Fruit fly (Drosophila melanogaster) whole organism, embryonic: ENCODE results near the gene qjt.
A peak's percentile ranks its signal among the peaks of the same experiment; 100 is the strongest.

Experiments used
- Antp ChIP-seq: fragments of 200-800 bp; sonication (Bioruptor generic); optimal IDR thresholded peaks from 3 replicates; lab custom pipeline; 2016; ENCODE audit warnings: missing biosample characterization, missing genetic modification characterization
- Bgb ChIP-seq: fragments of 200-800 bp; sonication (Bioruptor generic); IDR thresholded peaks from 2 replicates; pipeline ENCODE4 v1.3.6; 2022; ENCODE audit warnings: missing biosample characterization, missing genetic modification characterization; ENCODE audit not compliant: partially characterized antibody
- CG10543 ChIP-seq: fragments of 200-800 bp; sonication (Bioruptor generic); optimal IDR thresholded peaks from 3 replicates; lab custom pipeline; 2017; ENCODE audit warnings: missing biosample characterization, mild to moderate bottlenecking, missing genetic modification characterization, moderate library complexity
- CG10565 ChIP-seq: fragments of 200-800 bp; sonication (Bioruptor generic); optimal IDR thresholded peaks from 3 replicates; lab custom pipeline; 2016; ENCODE audit warnings: missing biosample characterization, mild to moderate bottlenecking, missing genetic modification characterization
- CG11560 ChIP-seq: fragments of 200-800 bp; sonication (Bioruptor generic); IDR thresholded peaks from 3 replicates; pipeline ENCODE4 v1.3.6; 2022; ENCODE audit warnings: missing biosample characterization, missing genetic modification characterization
- CG12236 ChIP-seq: fragments of 200-800 bp; sonication (Bioruptor generic); optimal IDR thresholded peaks from 2 replicates; lab custom pipeline; 2016; ENCODE audit warnings: missing biosample characterization, missing genetic modification characterization
- CG1233 ChIP-seq: fragments of 200-800 bp; sonication (Bioruptor generic); optimal IDR thresholded peaks from 4 replicates; lab custom pipeline; 2018; ENCODE audit warnings: missing biosample characterization, mild to moderate bottlenecking, missing genetic modification characterization
- CG12391 ChIP-seq: fragments of 200-800 bp; sonication (Bioruptor generic); optimal IDR thresholded peaks from 3 replicates; lab custom pipeline; 2018; ENCODE audit warnings: missing biosample characterization, mild to moderate bottlenecking, missing genetic modification characterization, moderate library complexity
- CG13287 ChIP-seq: fragments of 200-800 bp; sonication (Bioruptor generic); IDR thresholded peaks from 2 replicates; pipeline ENCODE4 v1.3.6; 2022; ENCODE audit warnings: missing biosample characterization, missing genetic modification characterization; ENCODE audit not compliant: partially characterized antibody
- CG13296 ChIP-seq: fragments of 200-800 bp; sonication (Bioruptor generic); optimal IDR thresholded peaks from 3 replicates; lab custom pipeline; 2018; ENCODE audit warnings: missing biosample characterization, mild to moderate bottlenecking, missing genetic modification characterization
- CG15011 ChIP-seq: fragments of 200-800 bp; sonication (Bioruptor generic); optimal IDR thresholded peaks from 3 replicates; lab custom pipeline; 2018; ENCODE audit warnings: missing biosample characterization, mild to moderate bottlenecking, missing genetic modification characterization
- CG1529 ChIP-seq: fragments of 200-800 bp; sonication (Bioruptor generic); optimal IDR thresholded peaks from 3 replicates; lab custom pipeline; 2018; ENCODE audit warnings: missing biosample characterization, missing genetic modification characterization
- CG16779 ChIP-seq: fragments of 200-800 bp; sonication (Bioruptor generic); IDR thresholded peaks from 2 replicates; pipeline ENCODE4 v1.3.6; 2022; ENCODE audit warnings: missing biosample characterization, missing genetic modification characterization
- CG2120 ChIP-seq: fragments of 200-800 bp; sonication (Bioruptor generic); optimal IDR thresholded peaks from 3 replicates; lab custom pipeline; 2016; ENCODE audit warnings: missing biosample characterization, missing genetic modification characterization
- CG3726 ChIP-seq: fragments of 200-800 bp; sonication (Bioruptor generic); IDR thresholded peaks from 3 replicates; pipeline ENCODE4, ENCODE4 v1.3.6; 2022; ENCODE audit warnings: missing biosample characterization, missing genetic modification characterization
- CG6689 ChIP-seq: fragments of 200-800 bp; sonication (Bioruptor generic); IDR thresholded peaks from 2 replicates; pipeline ENCODE4 v1.3.6; 2022; ENCODE audit warnings: missing biosample characterization, missing genetic modification characterization
- CG9215 ChIP-seq: fragments of 200-800 bp; sonication (Bioruptor generic); IDR thresholded peaks from 2 replicates; pipeline ENCODE4 v1.3.6; 2022; ENCODE audit warnings: missing biosample characterization, missing genetic modification characterization
- Dip2 ChIP-seq: fragments of 200-800 bp; sonication (Bioruptor generic); IDR thresholded peaks from 2 replicates; pipeline ENCODE4 v1.3.6; 2022; ENCODE audit warnings: missing biosample characterization, missing genetic modification characterization
- Dip3 ChIP-seq: fragments of 200-800 bp; sonication (Bioruptor generic); optimal IDR thresholded peaks from 3 replicates; lab custom pipeline; 2016; ENCODE audit warnings: missing biosample characterization, missing genetic modification characterization
- GATAe ChIP-seq: fragments of 200-800 bp; sonication (Bioruptor generic); conservative IDR thresholded peaks from 2 replicates; pipeline ENCODE4 v1.3.6; 2022; ENCODE audit warnings: missing biosample characterization, missing genetic modification characterization
- H15 ChIP-seq: fragments of 200-800 bp; sonication (Bioruptor generic); IDR thresholded peaks from 3 replicates; pipeline ENCODE4 v1.3.6; 2022; ENCODE audit warnings: missing biosample characterization, missing genetic modification characterization
- Hmr ChIP-seq: fragments of 200-800 bp; sonication (Bioruptor generic); optimal IDR thresholded peaks from 3 replicates; lab custom pipeline; 2017; ENCODE audit warnings: mild to moderate bottlenecking, missing biosample characterization, missing genetic modification reagents, missing genetic modification characterization
- Jarid2 ChIP-seq: fragments of 200-800 bp; sonication (Bioruptor generic); optimal IDR thresholded peaks from 3 replicates; lab custom pipeline; 2017; ENCODE audit warnings: mild to moderate bottlenecking, missing biosample characterization, missing genetic modification reagents, missing genetic modification characterization
- Max ChIP-seq: fragments of 200-800 bp; sonication (Bioruptor generic); optimal IDR thresholded peaks from 2 replicates; lab custom pipeline; 2016; ENCODE audit warnings: missing biosample characterization, mild to moderate bottlenecking, missing genetic modification characterization
- Mes4 ChIP-seq: fragments of 200-800 bp; sonication (Bioruptor generic); optimal IDR thresholded peaks from 2 replicates; lab custom pipeline; 2016; ENCODE audit warnings: missing biosample characterization, missing genetic modification characterization
- NC2β ChIP-seq: fragments of 200-800 bp; sonication (Bioruptor generic); optimal IDR thresholded peaks from 2 replicates; lab custom pipeline; 2016; ENCODE audit warnings: missing biosample characterization, missing genetic modification characterization
- Oli ChIP-seq: fragments of 200-800 bp; sonication (Bioruptor generic); optimal IDR thresholded peaks from 2 replicates; lab custom pipeline; 2018; ENCODE audit warnings: missing biosample characterization, mild to moderate bottlenecking, missing genetic modification characterization, moderate library complexity
- PHDP ChIP-seq: fragments of 200-800 bp; sonication (Bioruptor generic); optimal IDR thresholded peaks from 3 replicates; lab custom pipeline; 2018; ENCODE audit warnings: missing biosample characterization, mild to moderate bottlenecking, missing genetic modification characterization, moderate library complexity
- Poxn ChIP-seq: fragments of 200-800 bp; sonication (Bioruptor generic); IDR thresholded peaks from 2 replicates; pipeline ENCODE4 v1.3.6; 2022; ENCODE audit warnings: missing biosample characterization, missing genetic modification characterization
- Rfx ChIP-seq: fragments of 200-800 bp; sonication (Bioruptor generic); IDR thresholded peaks from 2 replicates; pipeline ENCODE4 v1.3.6; 2022; ENCODE audit warnings: missing biosample characterization, missing genetic modification characterization
- Xbp1 ChIP-seq: fragments of 200-800 bp; sonication (Bioruptor generic); optimal IDR thresholded peaks from 3 replicates; lab custom pipeline; 2016; ENCODE audit warnings: missing biosample characterization, mild to moderate bottlenecking, missing genetic modification characterization
- Xrp1 ChIP-seq: fragments of 200-800 bp; sonication (Bioruptor generic); IDR thresholded peaks from 2 replicates; pipeline ENCODE4 v1.3.6; 2022; ENCODE audit warnings: missing biosample characterization, missing genetic modification characterization
- bsh ChIP-seq, 2 experiments: fragments of 200-800 bp; sonication (Bioruptor generic); optimal IDR thresholded peaks; 2 replicates each; lab custom pipeline; 2017 to 2018; ENCODE audit warnings: mild to moderate bottlenecking in 2 of 2, missing biosample characterization in 2 of 2, missing genetic modification characterization in 2 of 2, moderate library complexity in 1 of 2
- cad ChIP-seq: fragments of >200 bp; optimal IDR thresholded peaks from 2 replicates; lab custom pipeline; 2017; ENCODE audit warnings: missing biosample characterization, missing genetic modification characterization
- chif ChIP-seq, 2 experiments: fragments of 200-800 bp; sonication (Bioruptor generic); optimal IDR thresholded peaks; 3 replicates each; lab custom pipeline; 2016; ENCODE audit warnings: missing biosample characterization in 2 of 2, missing genetic modification characterization in 2 of 2
- croc ChIP-seq: fragments of 200-800 bp; sonication (Bioruptor generic); conservative IDR thresholded peaks from 3 replicates; pipeline ENCODE4 v1.3.6; 2022; ENCODE audit warnings: missing biosample characterization, missing genetic modification characterization
- disco-r ChIP-seq: fragments of 200-800 bp; sonication (Bioruptor generic); optimal IDR thresholded peaks from 2 replicates; lab custom pipeline; 2016; ENCODE audit warnings: missing biosample characterization, missing genetic modification characterization
- dmrt99B ChIP-seq: fragments of 200-800 bp; sonication (Bioruptor generic); optimal IDR thresholded peaks from 2 replicates; lab custom pipeline; 2018; ENCODE audit warnings: missing biosample characterization, mild to moderate bottlenecking, missing genetic modification characterization, moderate library complexity
- dysf ChIP-seq: fragments of 200-800 bp; sonication (Bioruptor generic); IDR thresholded peaks from 3 replicates; pipeline ENCODE4 v1.3.6; 2022; ENCODE audit warnings: missing biosample characterization, missing genetic modification characterization
- en ChIP-seq: fragments of 200-800 bp; sonication (Bioruptor generic); optimal IDR thresholded peaks from 2 replicates; lab custom pipeline; 2016; ENCODE audit warnings: missing biosample characterization, missing genetic modification characterization
- esg ChIP-seq: fragments of 200-800 bp; sonication (Bioruptor generic); conservative IDR thresholded peaks from 2 replicates; pipeline ENCODE4 v1.3.6; 2022; ENCODE audit warnings: missing biosample characterization, missing genetic modification characterization
- fd3F ChIP-seq: fragments of 200-800 bp; sonication (Bioruptor generic); optimal IDR thresholded peaks from 2 replicates; lab custom pipeline; 2018; ENCODE audit warnings: missing biosample characterization, mild to moderate bottlenecking, missing genetic modification characterization, moderate library complexity
- gfzf ChIP-seq: fragments of 200-800 bp; sonication (Bioruptor generic); optimal IDR thresholded peaks from 2 replicates; lab custom pipeline; 2016; ENCODE audit warnings: missing biosample characterization, mild to moderate bottlenecking, missing genetic modification characterization, moderate library complexity
- lmd ChIP-seq: fragments of 200-800 bp; sonication (Bioruptor generic); IDR thresholded peaks from 2 replicates; pipeline ENCODE4 v1.3.6; 2022; ENCODE audit warnings: missing biosample characterization, missing genetic modification characterization
- lola ChIP-seq, 3 experiments: fragments of >200 bp in 2 of 3; fragments of 200-800 bp in 1 of 3; sonication (Bioruptor generic) in 1 of 3; optimal IDR thresholded peaks; 2 replicates each; lab custom pipeline; 2017 to 2019; ENCODE audit warnings: missing biosample characterization in 3 of 3, missing genetic modification characterization in 3 of 3, mild to moderate bottlenecking in 1 of 3, moderate library complexity in 1 of 3
- nmo ChIP-seq: fragments of 200-800 bp; sonication (Bioruptor generic); optimal IDR thresholded peaks from 2 replicates; lab custom pipeline; 2018; ENCODE audit warnings: missing biosample characterization, mild to moderate bottlenecking, missing genetic modification characterization, moderate library complexity
- nom ChIP-seq: fragments of 200-800 bp; sonication (Bioruptor generic); optimal IDR thresholded peaks from 2 replicates; lab custom pipeline; 2017; ENCODE audit warnings: missing biosample characterization, missing genetic modification characterization, mild to moderate bottlenecking, moderate library complexity, missing genetic modification reagents
- ranshi ChIP-seq: fragments of 200-800 bp; sonication (Bioruptor generic); IDR thresholded peaks from 2 replicates; pipeline ENCODE4 v1.3.6; 2022; ENCODE audit warnings: missing biosample characterization, missing genetic modification characterization
- slou ChIP-seq: fragments of 200-800 bp; sonication (Bioruptor generic); optimal IDR thresholded peaks from 3 replicates; lab custom pipeline; 2016; ENCODE audit warnings: missing biosample characterization, missing genetic modification characterization
- sqz ChIP-seq: fragments of 200-800 bp; sonication (Bioruptor generic); optimal IDR thresholded peaks from 3 replicates; lab custom pipeline; 2018; ENCODE audit warnings: missing biosample characterization, mild to moderate bottlenecking, missing genetic modification characterization
- vvl ChIP-seq: fragments of 200-800 bp; sonication (Bioruptor generic); IDR thresholded peaks from 2 replicates; pipeline ENCODE4 v1.3.6; 2022; ENCODE audit warnings: missing biosample characterization, missing genetic modification characterization

Gene qjt

DNA sequence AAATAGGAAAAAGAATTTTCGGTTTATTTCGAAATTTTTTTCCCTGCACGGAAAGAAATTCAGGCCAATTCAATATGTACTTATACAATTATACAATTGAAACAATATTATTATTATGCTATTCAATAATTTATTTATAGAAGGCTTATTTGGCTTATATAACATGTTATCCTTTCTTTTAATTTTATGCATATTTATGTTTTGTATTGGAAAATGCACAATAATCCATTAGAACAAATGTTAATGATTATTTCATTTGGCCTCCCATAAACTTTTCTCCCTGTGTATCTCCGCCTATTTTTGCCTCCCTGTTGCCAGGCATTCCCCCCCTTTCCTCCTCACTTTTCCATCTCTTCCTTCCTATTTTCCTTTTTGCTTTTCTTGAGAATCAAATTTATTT is 31.0 kb upstream of the qjt start (continued):
- TF ChIP-seq Max (GFP tag; lab: Kevin White, UChicago) (no peak), Antp (GFP tag; lab: Kevin White, UChicago) (no peak), H15 (GFP tag; lab: Robert Waterston, UW) (no peak), CG9215 (GFP tag; lab: Robert Waterston, UW) (peak; percentile 16; the same call in 1 of the 2 replicates), slou (GFP tag; lab: Kevin White, UChicago) (no peak), NC2β (GFP tag; lab: Kevin White, UChicago) (no peak), sqz (GFP tag; lab: Kevin White, UChicago) (no peak), fd3F (GFP tag; lab: Kevin White, UChicago) (no peak), Rfx (GFP tag; lab: Robert Waterston, UW) (0 out of 2 replicates have a peak, but pooled peaks have one; percentile 17), CG10565 (no peak), ranshi (no peak), Jarid2 (GFP tag; lab: Kevin White, UChicago) (no peak), nmo (GFP tag; lab: Kevin White, UChicago) (peak; percentile 19), Bgb (no peak), CG6689 (GFP tag; lab: Robert Waterston, UW) (peak; percentile 38), lola (GFP tag; optimal IDR thresholded peaks at IDR 0.05; lab: Kevin White, UChicago) (no peak), gfzf (GFP tag; lab: Kevin White, UChicago) (no peak), Mes4 (no peak), dysf (GFP tag; lab: Robert Waterston, UW) (peak; percentile 47; the same call in 1 of the 3 replicates), croc (no peak; the same call in 2 of the 3 replicates), CG3726 (GFP tag; lab: Robert Waterston, UW) (no peak), lmd (GFP tag; lab: Robert Waterston, UW) (no peak; the same call in none of the 2 replicates), Dip3 (GFP tag; lab: Kevin White, UChicago) (no peak), bsh (GFP tag; optimal IDR thresholded peaks at IDR 0.05; lab: Kevin White, UChicago) (no peak), en (GFP tag; lab: Kevin White, UChicago) (no peak), PHDP (tag; lab: Kevin White, UChicago) (peak; percentile 35), CG15011 (GFP tag; lab: Kevin White, UChicago) (peak; percentile 9), Dip2 (GFP tag; lab: Robert Waterston, UW) (no peak), CG13296 (GFP tag; lab: Kevin White, UChicago) (peak; percentile 25), CG12236 (no peak), nom (GFP tag; lab: Kevin White, UChicago) (no peak), CG2120 (peak; percentile 38), Oli (tag; lab: Kevin White, UChicago) (peak; percentile 16), Hmr (GFP tag; lab: Kevin White, UChicago) (peak; percentile 70), CG11560 (tag; lab: Robert Waterston, UW) (no peak), esg (0 out of 2 replicates have a peak, but pooled peaks have one; percentile 7), GATAe (GFP tag; lab: Robert Waterston, UW) (no peak), Xbp1 (GFP tag; lab: Kevin White, UChicago) (peak; percentile 34), CG12391 (tag; lab: Kevin White, UChicago) (peak; percentile 34), dmrt99B (tag; lab: Kevin White, UChicago) (peak; percentile 49), CG10543 (GFP tag; lab: Kevin White, UChicago) (peak; percentile 8), CG13287 (GFP tag; lab: Robert Waterston, UW) (no peak), CG16779 (GFP tag; lab: Robert Waterston, UW) (no peak), Poxn (GFP tag; lab: Robert Waterston, UW) (no peak), chif (GFP tag; optimal IDR thresholded peaks at IDR 0.05; lab: Kevin White, UChicago) (no peak), Xrp1 (GFP tag; lab: Robert Waterston, UW) (no peak), CG1233 (GFP tag; lab: Kevin White, UChicago) (no peak), vvl (peak; percentile 33; the same call in 1 of the 2 replicates), disco-r (no peak), cad (GFP tag; lab: Kevin White, UChicago) (no peak), CG1529 (GFP tag; lab: Kevin White, UChicago) (no peak)
